Worm (Caenorhabditis elegans) whole organism, midembryonic: ENCODE results near the gene lhfp-4.

ENCODE experiments used
- T22C8.4 ChIP-seq: fragments of 200-800 bp; sonication (Bioruptor generic); IDR thresholded peaks from 2 replicates; pipeline ENCODE4 v1.3.6; 2022; ENCODE audit warnings: missing genetic modification characterization, missing compliant biosample characterization
- cog-1 ChIP-seq: sonication (generic microtip); optimal IDR thresholded peaks from 2 replicates; lab custom pipeline; 2016; ENCODE audit warnings: missing genetic modification characterization, missing compliant biosample characterization
- flt-1 ChIP-seq: fragments of 200-800 bp; sonication (Bioruptor generic); IDR thresholded peaks from 2 replicates; pipeline ENCODE4 v1.3.6; 2022; ENCODE audit warnings: missing genetic modification characterization, missing compliant biosample characterization
- klf-2 ChIP-seq: fragments of 200-800 bp; sonication (Bioruptor generic); conservative IDR thresholded peaks from 2 replicates; pipeline ENCODE4 v1.3.6; 2022; ENCODE audit warnings: missing genetic modification reagents, missing genetic modification characterization, missing compliant biosample characterization
- med-1 ChIP-seq: sonication (generic microtip); optimal IDR thresholded peaks from 2 replicates; lab custom pipeline; 2017; ENCODE audit warnings: missing genetic modification characterization, mild to moderate bottlenecking, missing compliant biosample characterization, antibody characterized with exemption, missing genetic modification reagents; ENCODE audit not compliant: insufficient read depth
- ref-1 ChIP-seq: fragments of 200-800 bp; sonication (Bioruptor generic); conservative IDR thresholded peaks from 2 replicates; pipeline ENCODE4 v1.3.6; 2022; ENCODE audit warnings: missing genetic modification reagents, missing genetic modification characterization, missing compliant biosample characterization
- tab-1 ChIP-seq: fragments of 200-800 bp; sonication (Bioruptor generic); IDR thresholded peaks from 2 replicates; pipeline ENCODE4 v1.3.6; 2022; ENCODE audit warnings: missing genetic modification characterization, missing compliant biosample characterization
- ztf-23 ChIP-seq: fragments of 200-800 bp; sonication (Bioruptor generic); IDR thresholded peaks from 2 replicates; pipeline ENCODE4 v1.3.6; 2022; ENCODE audit warnings: missing genetic modification reagents, missing genetic modification characterization, missing compliant biosample characterization
- ztf-29 ChIP-seq: fragments of 200-800 bp; sonication (Bioruptor generic); IDR thresholded peaks from 2 replicates; pipeline ENCODE4 v1.3.6; 2022; ENCODE audit warnings: missing genetic modification reagents, missing genetic modification characterization, missing compliant biosample characterization

Gene lhfp-4

ce11 chrIV:17278861-17279591, 3.6 kb downstream of the lhfp-4 start, which contains the start of gene hsp-1:
hsp-1 (plus strand) TSS chrIV:17278959.
- TF ChIP-seq tab-1 (GFP tag; lab: Robert Waterston, UW), result peak; percentile 35; the same call in 1 of the 2 replicates
- no peak for TF ChIP-seq ztf-23 (GFP tag; lab: Robert Waterston, UW)
- no peak for TF ChIP-seq cog-1 (tag; lab: Kevin White, UChicago)
- TF ChIP-seq med-1 (GFP tag; lab: Kevin White, UChicago), result no peak
- TF ChIP-seq flt-1 (GFP tag; lab: Robert Waterston, UW), result no peak
- no peak for TF ChIP-seq T22C8.4
- TF ChIP-seq ref-1, result no peak
- TF ChIP-seq klf-2 (GFP tag; lab: Robert Waterston, UW), result no peak

ce11 chrIV:17279592-17280440, 4.4 kb downstream of the lhfp-4 start:
- TF ChIP-seq med-1 (GFP tag; lab: Kevin White, UChicago) (no peak), klf-2 (GFP tag; lab: Robert Waterston, UW) (no peak), cog-1 (tag; lab: Kevin White, UChicago) (no peak), ref-1 (no peak), flt-1 (GFP tag; lab: Robert Waterston, UW) (no peak), tab-1 (GFP tag; lab: Robert Waterston, UW) (no peak), ztf-29 (GFP tag; lab: Robert Waterston, UW) (no peak), T22C8.4 (no peak), ztf-23 (GFP tag; lab: Robert Waterston, UW) (no peak)

DNA sequence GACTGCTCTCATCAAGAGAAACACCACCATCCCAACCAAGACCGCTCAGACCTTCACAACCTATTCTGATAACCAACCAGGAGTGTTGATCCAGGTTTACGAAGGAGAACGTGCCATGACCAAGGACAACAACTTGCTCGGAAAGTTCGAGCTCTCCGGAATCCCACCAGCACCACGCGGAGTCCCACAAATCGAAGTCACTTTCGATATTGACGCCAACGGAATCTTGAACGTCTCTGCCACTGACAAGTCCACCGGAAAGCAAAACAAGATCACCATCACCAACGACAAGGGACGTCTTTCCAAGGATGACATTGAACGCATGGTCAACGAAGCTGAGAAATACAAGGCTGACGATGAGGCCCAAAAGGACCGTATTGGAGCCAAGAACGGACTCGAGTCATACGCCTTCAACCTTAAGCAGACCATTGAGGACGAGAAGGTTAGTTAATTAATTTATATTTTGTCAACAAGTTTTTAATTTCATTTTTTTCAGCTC, 5.1 kb downstream of the lhfp-4 start:
- TF ChIP-seq flt-1 (GFP tag; lab: Robert Waterston, UW) (no peak), klf-2 (GFP tag; lab: Robert Waterston, UW) (no peak), ztf-29 (GFP tag; lab: Robert Waterston, UW) (no peak), tab-1 (GFP tag; lab: Robert Waterston, UW) (no peak), T22C8.4 (no peak), med-1 (GFP tag; lab: Kevin White, UChicago) (no peak), cog-1 (tag; lab: Kevin White, UChicago) (no peak), ref-1 (no peak), ztf-23 (GFP tag; lab: Robert Waterston, UW) (no peak)

- TF ChIP-seq flt-1 (GFP tag; lab: Robert Waterston, UW) (no peak), med-1 (GFP tag; lab: Kevin White, UChicago) (no peak), ztf-23 (GFP tag; lab: Robert Waterston, UW) (no peak), klf-2 (GFP tag; lab: Robert Waterston, UW) (no peak), tab-1 (GFP tag; lab: Robert Waterston, UW) (no peak), ztf-29 (GFP tag; lab: Robert Waterston, UW) (no peak)
Observed at ce11 chrIV:17281060-17282021, 6.0 kb downstream of the lhfp-4 start.

- TF ChIP-seq cog-1 (tag; lab: Kevin White, UChicago), result no peak
- TF ChIP-seq T22C8.4, result no peak
- no peak for TF ChIP-seq klf-2 (GFP tag; lab: Robert Waterston, UW)
Observed at ce11 chrIV:17284099-17284498, 8.7 kb downstream of the lhfp-4 start, which contains the start of gene nra-1. nra-1 (minus strand) TSS chrIV:17284199.

DNA sequence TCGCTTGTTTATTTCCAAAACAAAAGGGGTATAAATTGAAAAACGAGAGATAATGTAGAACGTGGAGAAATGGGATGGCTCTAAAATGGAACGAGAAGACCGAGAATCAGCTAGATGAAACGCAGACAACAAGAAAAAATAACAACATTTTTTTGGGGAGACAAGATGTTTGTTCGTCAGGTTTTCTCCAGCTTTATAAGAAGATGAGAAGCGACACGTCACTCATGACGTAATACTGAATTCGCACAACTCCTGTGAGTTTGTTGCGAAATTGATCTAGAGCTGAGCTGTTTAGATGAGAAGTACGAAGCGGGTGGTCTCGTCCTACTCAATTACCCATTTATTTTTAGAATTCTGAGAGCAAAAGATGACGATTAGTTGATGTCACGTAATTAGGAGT, 9.9 kb downstream of the lhfp-4 start:
- no peak for TF ChIP-seq T22C8.4
- TF ChIP-seq flt-1 (GFP tag; lab: Robert Waterston, UW), result no peak
- TF ChIP-seq tab-1 (GFP tag; lab: Robert Waterston, UW), result no peak
- no peak for TF ChIP-seq cog-1 (tag; lab: Kevin White, UChicago)
- TF ChIP-seq ztf-29 (GFP tag; lab: Robert Waterston, UW), result no peak
- TF ChIP-seq med-1 (GFP tag; lab: Kevin White, UChicago), result no peak
- no peak for TF ChIP-seq klf-2 (GFP tag; lab: Robert Waterston, UW)
- TF ChIP-seq ztf-23 (GFP tag; lab: Robert Waterston, UW), result no peak
- TF ChIP-seq ref-1, result no peak

DNA sequence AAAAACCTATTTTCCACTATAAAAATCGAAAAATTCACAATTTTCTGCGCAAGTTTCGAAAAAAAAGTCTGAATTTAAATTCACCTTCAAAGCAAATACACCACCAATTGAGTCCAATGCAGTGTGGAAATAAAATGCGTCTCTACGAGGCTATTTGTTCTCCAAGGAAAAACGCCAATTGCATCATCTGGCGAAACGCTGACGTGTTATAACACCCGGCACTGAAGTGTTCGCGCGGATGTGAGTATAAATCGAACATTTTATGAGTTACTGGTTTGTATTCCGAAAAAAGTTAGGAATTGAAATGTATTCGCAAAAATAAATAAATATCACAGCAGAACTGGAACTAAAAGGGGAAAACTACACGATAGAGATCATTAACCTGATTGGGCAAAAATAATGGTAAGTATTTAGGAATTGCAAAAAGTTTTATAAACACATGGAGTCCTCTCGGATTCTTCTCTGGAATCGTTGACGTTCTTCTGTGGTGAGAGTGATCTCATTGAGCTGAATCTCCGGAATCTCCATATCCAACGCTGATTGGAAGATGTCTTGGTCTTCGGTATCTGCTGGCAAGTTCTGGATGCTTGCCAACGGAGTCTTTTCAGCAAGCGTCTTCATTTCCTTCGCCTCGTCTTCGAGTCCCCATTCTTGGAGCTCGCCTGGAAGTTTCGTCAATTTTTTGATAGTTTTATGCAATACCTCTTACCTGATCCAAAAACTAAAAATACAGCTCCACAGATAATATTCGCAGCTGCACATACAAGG, 12.7 kb downstream of the lhfp-4 start, which contains the start of gene zipt-7.1:
Gene zipt-7.1 (minus strand): TSS at position 232 of the 768 bp plus-strand sequence.
- TF ChIP-seq ztf-23 (GFP tag; lab: Robert Waterston, UW), result no peak
- TF ChIP-seq ref-1, result no peak
- no peak for TF ChIP-seq klf-2 (GFP tag; lab: Robert Waterston, UW)
- no peak for TF ChIP-seq ztf-29 (GFP tag; lab: Robert Waterston, UW)
- no peak for TF ChIP-seq T22C8.4
- no peak for TF ChIP-seq cog-1 (tag; lab: Kevin White, UChicago)
- no peak for TF ChIP-seq med-1 (GFP tag; lab: Kevin White, UChicago)
- TF ChIP-seq tab-1 (GFP tag; lab: Robert Waterston, UW), result no peak
- no peak for TF ChIP-seq flt-1 (GFP tag; lab: Robert Waterston, UW)
